Fruit fly (Drosophila melanogaster): ENCODE data around the gene LysE.

Gene LysE

dm6 chr3L:1188936-1189659, 23.5 kb upstream of the LysE start, which contains the start of gene CG13912 (continued):
- no peak; the same call in 1 of the 2 replicates for TF ChIP-seq sna (GFP tag; IDR thresholded peaks at IDR 0.05; ENCODE audit: partially characterized antibody)
- TF ChIP-seq Abd-B (GFP tag; optimal IDR thresholded peaks at IDR 0.05) = peak; percentile 10
- TF ChIP-seq pros (GFP tag; optimal IDR thresholded peaks at IDR 0.05) = no peak
- TF ChIP-seq HLH3B (GFP tag; IDR thresholded peaks at IDR 0.05) = no peak
- TF ChIP-seq sens (GFP tag) = peak; percentile 3
- TF ChIP-seq slp2 (GFP tag; optimal IDR thresholded peaks at IDR 0.05) = no peak
- TF ChIP-seq HLH4C (GFP tag; IDR thresholded peaks at IDR 0.05; ENCODE audit: partially characterized antibody) = no peak
- no peak for TF ChIP-seq fd96Cb (tag; optimal IDR thresholded peaks at IDR 0.05)
- peak; percentile 6; the same call in 1 of the 3 replicates for TF ChIP-seq CG16813 (GFP tag; IDR thresholded peaks at IDR 0.05; ENCODE audit: partially characterized antibody)
- TF ChIP-seq CG11247 (GFP tag; IDR thresholded peaks at IDR 0.05) = no peak
- TF ChIP-seq dpn (GFP tag; optimal IDR thresholded peaks at IDR 0.05) = peak; percentile 7 to 17
- TF ChIP-seq rib (GFP tag; IDR thresholded peaks at IDR 0.05) = no peak
- TF ChIP-seq CG4282 (GFP tag; optimal IDR thresholded peaks at IDR 0.05) = peak; percentile 1
- no peak for TF ChIP-seq CG6175 (GFP tag; IDR thresholded peaks at IDR 0.05)
- TF ChIP-seq Med (GFP tag) = peak; percentile 89
- TF ChIP-seq CG34376 (GFP tag; optimal IDR thresholded peaks at IDR 0.05) = peak; percentile 99
- no peak for TF ChIP-seq Bteb2 (GFP tag; optimal IDR thresholded peaks at IDR 0.05)
- TF ChIP-seq CG2678 (tag; optimal IDR thresholded peaks at IDR 0.05) = peak; percentile 10
- no peak for TF ChIP-seq Stat92E (GFP tag; optimal IDR thresholded peaks at IDR 0.05)
- peak in 1 of 2 experiments; percentile 39 for TF ChIP-seq Eip74EF (GFP tag; optimal IDR thresholded peaks at IDR 0.05)
- TF ChIP-seq CG6791 (GFP tag; IDR thresholded peaks at IDR 0.05; ENCODE audit: partially characterized antibody) = peak; percentile 45; the same call in 1 of the 3 replicates
- TF ChIP-seq Adf1 (GFP tag; IDR thresholded peaks at IDR 0.05) = peak; percentile 25; the same call in 1 of the 2 replicates
- peak; percentile 60 for TF ChIP-seq CG17802 (tag; optimal IDR thresholded peaks at IDR 0.05)
- TF ChIP-seq C15 (GFP tag; IDR thresholded peaks at IDR 0.05) = no peak
- peak; percentile 23; the same call in 1 of the 2 replicates for TF ChIP-seq CG13287 (GFP tag; IDR thresholded peaks at IDR 0.05; ENCODE audit: partially characterized antibody)
- TF ChIP-seq ftz-f1 (GFP tag; optimal IDR thresholded peaks at IDR 0.05) = no peak
- peak; percentile 60 for TF ChIP-seq cwo (GFP tag; optimal IDR thresholded peaks at IDR 0.05)
- no peak for TF ChIP-seq pnt (GFP tag; optimal IDR thresholded peaks at IDR 0.05)
- peak; percentile 34 for TF ChIP-seq gro (GFP tag; optimal IDR thresholded peaks at IDR 0.05)
- TF ChIP-seq CG14050 (GFP tag; IDR thresholded peaks at IDR 0.05) = no peak
- TF ChIP-seq Nf-YB (GFP tag; optimal IDR thresholded peaks at IDR 0.05) = peak; percentile 3
- no peak for TF ChIP-seq h (optimal IDR thresholded peaks at IDR 0.05)
- TF ChIP-seq Side (GFP tag; optimal IDR thresholded peaks at IDR 0.05) = no peak
- TF ChIP-seq nmo (GFP tag; optimal IDR thresholded peaks at IDR 0.05) = no peak
- no peak for TF ChIP-seq CG31224 (GFP tag; IDR thresholded peaks at IDR 0.05)
- TF ChIP-seq ham (GFP tag; IDR thresholded peaks at IDR 0.05) = no peak
- TF ChIP-seq chif (GFP tag; optimal IDR thresholded peaks at IDR 0.05) = no peak
- no peak for TF ChIP-seq CG7271 (tag; optimal IDR thresholded peaks at IDR 0.05)
- 0 out of 2 replicates have a peak, but pooled peaks have one; percentile 12 for TF ChIP-seq bowl (GFP tag; IDR thresholded peaks at IDR 0.05)
- no peak for TF ChIP-seq Ptx1 (GFP tag; IDR thresholded peaks at IDR 0.05)
- no peak for TF ChIP-seq zen (tag; optimal IDR thresholded peaks at IDR 0.05)
- peak; percentile 81 for TF ChIP-seq nom (GFP tag; optimal IDR thresholded peaks at IDR 0.05)
- TF ChIP-seq CG15514 (GFP tag; optimal IDR thresholded peaks at IDR 0.05) = no peak
- no peak for TF ChIP-seq CG8924 (tag; optimal IDR thresholded peaks at IDR 0.05)
- no peak for TF ChIP-seq CG4424 (GFP tag; optimal IDR thresholded peaks at IDR 0.05)
- TF ChIP-seq Opbp (GFP tag; IDR thresholded peaks at IDR 0.05; ENCODE audit: partially characterized antibody) = no peak
- peak; percentile 64 for TF ChIP-seq Bgb (GFP tag; IDR thresholded peaks at IDR 0.05; ENCODE audit: partially characterized antibody)
- no peak for TF ChIP-seq CG5245 (GFP tag; optimal IDR thresholded peaks at IDR 0.05)
